Fruit fly (Drosophila melanogaster) S2 (cell line): ENCODE data around the gene Erk7.
A peak's percentile ranks its signal among the peaks of the same experiment; 100 is the strongest.

Experiments
- CG8478 ChIP-seq: fragments of >200 bp; optimal IDR thresholded peaks from 2 replicates; lab custom pipeline; 2018
- CTCF ChIP-seq, 2 experiments: fragments of >200 bp; optimal IDR thresholded peaks; 2 replicates each; lab custom pipeline; 2018

DNA sequence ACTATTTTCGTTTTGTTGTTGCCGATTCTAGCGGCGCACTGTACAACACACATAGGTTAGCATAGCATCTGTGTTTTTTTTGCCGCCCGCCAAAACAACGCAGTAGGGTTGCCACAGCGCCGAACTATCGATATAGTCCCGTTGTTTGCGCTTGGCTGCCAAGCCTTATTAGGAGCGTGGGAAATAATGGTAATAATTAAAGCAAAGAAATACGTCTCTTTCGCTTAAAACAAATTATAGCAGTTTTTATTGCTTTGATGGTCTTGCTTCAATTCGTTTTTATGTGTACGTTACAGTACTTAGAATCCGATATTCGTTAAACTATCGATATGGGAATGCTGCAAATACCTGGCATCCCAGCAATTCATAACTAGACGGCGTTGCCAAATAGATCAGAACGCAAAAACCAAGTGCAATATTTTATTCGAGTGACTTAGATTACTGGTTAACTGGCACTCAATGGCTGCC is 24.0 kb downstream of the Erk7 start, which contains the start of the genes mxc and Larp7:
- TF ChIP-seq CG8478 (lab: Kevin White, UChicago) = no peak
- peak in 1 of 2 experiments; percentile 21 for TF ChIP-seq CTCF (optimal IDR thresholded peaks at IDR 0.05; lab: Kevin White, UChicago)
